Worm (Caenorhabditis elegans): Measurements from ENCODE around the gene mrck-1.

The mrck-1 gene

DNA sequence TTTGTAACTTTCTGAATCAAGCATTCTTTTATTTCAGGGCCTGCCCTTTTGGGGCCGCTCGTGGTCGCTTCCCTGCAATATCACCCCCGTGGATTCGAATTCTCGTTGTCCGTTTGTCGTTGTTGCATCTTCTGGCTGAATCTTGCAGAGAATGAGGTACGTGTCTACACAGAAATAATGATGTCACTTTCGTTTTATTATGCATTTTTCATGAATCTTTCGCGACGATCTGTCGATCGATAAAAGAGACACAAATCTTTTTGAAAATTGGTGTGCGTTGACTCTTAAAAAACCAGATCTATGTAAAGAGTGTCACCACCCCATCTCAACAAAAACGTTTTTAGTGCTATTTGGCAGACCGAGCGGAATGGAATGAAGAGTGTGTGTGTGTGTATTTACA is 18.0 kb downstream of the mrck-1 start:
- TF ChIP-seq pha-4 (tag; optimal IDR thresholded peaks at IDR 0.05) (peak; percentile 15), ztf-4 (tag; optimal IDR thresholded peaks at IDR 0.05) (no peak), nhr-23 (tag; optimal IDR thresholded peaks at IDR 0.05) (no peak), nhr-25 (tag; optimal IDR thresholded peaks at IDR 0.05) (peak; percentile 35), elt-1 (tag; optimal IDR thresholded peaks at IDR 0.05) (peak; percentile 28), fkh-2 (tag; optimal IDR thresholded peaks at IDR 0.05) (no peak), daf-12 (tag; optimal IDR thresholded peaks at IDR 0.05) (no peak)

DNA sequence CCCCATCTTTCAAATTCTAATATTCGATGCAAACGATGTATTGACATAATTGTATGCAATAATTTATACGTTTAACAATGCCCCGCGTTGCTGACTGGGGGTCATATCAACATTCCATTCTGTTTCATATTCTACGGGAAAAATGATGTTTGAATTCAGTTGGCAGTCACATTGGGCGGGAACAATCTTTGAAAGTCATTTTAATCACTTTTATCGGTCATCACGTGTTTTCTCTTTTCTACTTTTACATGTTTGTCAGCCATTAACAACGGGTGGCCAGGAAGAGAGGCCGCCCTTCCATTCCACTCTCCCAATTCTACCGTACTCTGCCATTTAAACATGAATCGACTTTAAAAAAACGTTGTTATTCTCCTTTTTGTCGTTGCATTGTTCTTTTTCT is 18.4 kb downstream of the mrck-1 start:
- TF ChIP-seq lin-15B (tag; optimal IDR thresholded peaks at IDR 0.05) (no peak), nhr-11 (tag; optimal IDR thresholded peaks at IDR 0.05) (no peak), ceh-28 (tag; optimal IDR thresholded peaks at IDR 0.05) (no peak), elt-2 (tag; optimal IDR thresholded peaks at IDR 0.05) (peak; percentile 54), skn-1 (tag; optimal IDR thresholded peaks at IDR 0.05) (no peak), daf-12 (tag; optimal IDR thresholded peaks at IDR 0.05) (no peak), nhr-77 (tag; optimal IDR thresholded peaks at IDR 0.05) (no peak), ceh-16 (tag; optimal IDR thresholded peaks at IDR 0.05) (no peak), ZK546.5 (tag; optimal IDR thresholded peaks at IDR 0.05) (no peak), sea-2 (GFP tag; optimal IDR thresholded peaks at IDR 0.05) (no peak), tbx-2 (tag; optimal IDR thresholded peaks at IDR 0.05) (no peak), zag-1 (tag; optimal IDR thresholded peaks at IDR 0.05) (no peak), elt-1 (tag; optimal IDR thresholded peaks at IDR 0.05) (no peak), fos-1 (tag; optimal IDR thresholded peaks at IDR 0.05) (no peak), ceh-82 (tag; optimal IDR thresholded peaks at IDR 0.05) (no peak), nhr-23 (tag; optimal IDR thresholded peaks at IDR 0.05) (peak; percentile 12), lin-39 (tag; optimal IDR thresholded peaks at IDR 0.05) (no peak), nhr-237 (tag; optimal IDR thresholded peaks at IDR 0.05) (no peak), mdl-1 (tag; optimal IDR thresholded peaks at IDR 0.05) (no peak), fkh-10 (GFP tag; optimal IDR thresholded peaks at IDR 0.05) (no peak), aly-2 (tag; optimal IDR thresholded peaks at IDR 0.05) (no peak), nhr-12 (tag; optimal IDR thresholded peaks at IDR 0.05) (no peak), egl-5 (tag; optimal IDR thresholded peaks at IDR 0.05) (no peak), nhr-25 (tag; optimal IDR thresholded peaks at IDR 0.05) (no peak), pqm-1 (tag; optimal IDR thresholded peaks at IDR 0.05) (peak; percentile 32), eor-1 (tag; optimal IDR thresholded peaks at IDR 0.05) (no peak), fkh-2 (tag; optimal IDR thresholded peaks at IDR 0.05) (no peak), ztf-4 (tag; optimal IDR thresholded peaks at IDR 0.05) (no peak), nhr-28 (tag; optimal IDR thresholded peaks at IDR 0.05) (no peak), nhr-76 (tag; optimal IDR thresholded peaks at IDR 0.05) (no peak), R02D3.7 (tag; optimal IDR thresholded peaks at IDR 0.05) (no peak), pha-4 (tag; optimal IDR thresholded peaks at IDR 0.05) (peak; percentile 24), snpc-4 (tag; optimal IDR thresholded peaks at IDR 0.05) (no peak), hmg-11 (tag; optimal IDR thresholded peaks at IDR 0.05) (no peak), unc-39 (tag; optimal IDR thresholded peaks at IDR 0.05) (no peak), jun-1 (tag; optimal IDR thresholded peaks at IDR 0.05) (peak; percentile 2), nfya-1 (tag; optimal IDR thresholded peaks at IDR 0.05; ENCODE audit: insufficient read depth) (peak; percentile 15), unc-62 (GFP tag; optimal IDR thresholded peaks at IDR 0.05) (no peak), ama-1 (optimal IDR thresholded peaks at IDR 0.05) (no peak), ceh-9 (tag; optimal IDR thresholded peaks at IDR 0.05) (no peak), elt-3 (tag; optimal IDR thresholded peaks at IDR 0.05) (no peak), nhr-43 (tag; optimal IDR thresholded peaks at IDR 0.05; ENCODE audit: poor library complexity, severe bottlenecking) (peak; percentile 50), mml-1 (tag; optimal IDR thresholded peaks at IDR 0.05) (no peak), lsy-12 (tag; optimal IDR thresholded peaks at IDR 0.05) (no peak), egl-27 (tag; optimal IDR thresholded peaks at IDR 0.05) (no peak), ztf-11 (tag; optimal IDR thresholded peaks at IDR 0.05) (no peak), nhr-67 (tag; optimal IDR thresholded peaks at IDR 0.05) (no peak)
